Worm (Caenorhabditis elegans): ENCODE data around the gene sel-9.

The sel-9 gene

DNA sequence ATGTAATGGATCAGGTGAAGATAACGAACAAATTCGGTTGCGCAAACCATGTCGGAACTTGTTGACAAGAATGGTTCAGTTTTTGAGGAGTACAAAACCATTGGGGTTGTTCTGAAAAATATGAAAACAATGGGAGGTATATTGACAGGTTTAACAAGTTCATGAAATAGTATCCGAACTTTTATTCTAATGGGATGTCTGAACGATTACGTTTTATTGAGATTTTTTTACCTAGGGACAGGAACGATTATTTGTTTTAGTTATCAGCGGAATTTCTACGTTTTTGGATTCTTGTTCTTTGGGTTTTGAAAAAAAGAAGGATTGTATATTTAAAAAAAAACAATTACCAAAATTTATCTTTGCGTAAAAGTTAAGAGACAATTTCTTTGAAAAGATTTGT, 21.6 kb downstream of the sel-9 start, which contains the start of gene str-135:
str-135 (minus strand) TSS at position 101 of the 400 bp plus-strand sequence.
- TF ChIP-seq T23F11.4 (GFP tag; optimal IDR thresholded peaks at IDR 0.05) (no peak), ceh-30 (tag; optimal IDR thresholded peaks at IDR 0.05) (no peak), fkh-6 (tag; optimal IDR thresholded peaks at IDR 0.05) (no peak), eyg-1 (tag; optimal IDR thresholded peaks at IDR 0.05) (no peak), fax-1 (tag; optimal IDR thresholded peaks at IDR 0.05) (no peak), lim-6 (tag; optimal IDR thresholded peaks at IDR 0.05) (no peak), mec-3 (tag; optimal IDR thresholded peaks at IDR 0.05; ENCODE audit: borderline replicate concordance) (no peak), Y22D7AL.16 (tag; optimal IDR thresholded peaks at IDR 0.05) (no peak), ets-4 (tag; optimal IDR thresholded peaks at IDR 0.05) (no peak), pat-9 (tag; optimal IDR thresholded peaks at IDR 0.05) (no peak), pax-1 (tag; optimal IDR thresholded peaks at IDR 0.05) (no peak), ceh-2 (tag; optimal IDR thresholded peaks at IDR 0.05) (no peak)

DNA sequence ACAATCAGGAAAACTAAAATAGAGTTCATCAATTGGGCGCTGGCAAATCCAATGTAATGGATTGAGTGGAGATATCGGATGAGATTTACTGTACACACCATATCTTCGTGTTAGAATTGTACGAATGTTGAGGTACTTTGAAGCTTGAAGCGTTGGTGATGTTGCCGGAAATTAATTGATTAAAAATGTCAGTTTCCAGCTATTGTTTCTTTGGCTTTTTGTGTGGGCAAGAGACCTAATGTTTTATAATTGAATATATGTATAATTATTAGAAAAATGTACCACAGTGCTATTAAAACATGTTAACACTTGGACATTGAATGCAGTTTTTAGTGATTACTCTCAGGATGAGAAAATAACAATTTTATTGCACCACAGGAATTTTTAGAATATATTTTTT, 23.6 kb downstream of the sel-9 start, which contains the start of gene str-136:
str-136 (minus strand) TSS at position 101 of the 400 bp plus-strand sequence.
- TF ChIP-seq npax-4 (tag; optimal IDR thresholded peaks at IDR 0.05): no peak
- TF ChIP-seq lin-11 (tag; optimal IDR thresholded peaks at IDR 0.05): no peak
- TF ChIP-seq syd-9 (tag; optimal IDR thresholded peaks at IDR 0.05): no peak
- TF ChIP-seq hlh-30 (tag; optimal IDR thresholded peaks at IDR 0.05; ENCODE audit: insufficient read depth): no peak
- no peak for TF ChIP-seq hlh-15 (tag; optimal IDR thresholded peaks at IDR 0.05)
- no peak for TF ChIP-seq che-1 (tag; optimal IDR thresholded peaks at IDR 0.05)
- no peak for TF ChIP-seq elt-4 (tag; optimal IDR thresholded peaks at IDR 0.05)
- TF ChIP-seq ceh-2 (tag; optimal IDR thresholded peaks at IDR 0.05): no peak
- no peak for TF ChIP-seq K09A11.1 (tag; optimal IDR thresholded peaks at IDR 0.05; ENCODE audit: insufficient read depth)
- no peak for TF ChIP-seq ceh-31 (tag; optimal IDR thresholded peaks at IDR 0.05)
- TF ChIP-seq unc-42 (tag; optimal IDR thresholded peaks at IDR 0.05): no peak
- TF ChIP-seq elt-2 (tag; optimal IDR thresholded peaks at IDR 0.05): no peak
- no peak for TF ChIP-seq hlh-6 (tag; optimal IDR thresholded peaks at IDR 0.05)
- TF ChIP-seq ceh-9 (tag; optimal IDR thresholded peaks at IDR 0.05): no peak
- TF ChIP-seq ceh-6 (GFP tag; optimal IDR thresholded peaks at IDR 0.05): no peak
- no peak for TF ChIP-seq ceh-45 (GFP tag; IDR thresholded peaks at IDR 0.05)
- no peak for TF ChIP-seq ceh-14 (tag; optimal IDR thresholded peaks at IDR 0.05)
- TF ChIP-seq Y22D7AL.16 (tag; optimal IDR thresholded peaks at IDR 0.05): no peak

DNA sequence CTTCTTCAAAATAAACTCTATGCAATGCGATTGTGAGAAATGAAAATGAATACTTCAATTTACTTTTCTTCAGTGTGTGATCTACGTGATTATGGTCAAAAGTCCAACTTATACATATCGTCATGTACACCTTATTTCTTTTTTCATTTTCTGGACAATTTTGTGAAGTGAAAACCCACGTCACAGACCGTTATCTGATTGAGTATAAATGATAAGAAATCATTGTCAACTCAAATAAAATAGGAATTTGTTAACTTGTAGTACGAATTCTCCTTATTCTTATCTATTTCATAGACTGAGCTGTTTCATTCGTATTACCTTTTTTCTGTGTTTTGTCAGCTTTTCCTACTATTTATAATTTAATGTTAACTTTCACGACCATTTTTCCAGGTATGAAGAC, 30.4 kb downstream of the sel-9 start, which contains the start of gene asp-5:
asp-5 (plus strand) TSS at position 391 of the 400 bp plus-strand sequence.
- TF ChIP-seq fkh-10 (GFP tag; optimal IDR thresholded peaks at IDR 0.05) (no peak), hlh-15 (tag; optimal IDR thresholded peaks at IDR 0.05) (no peak), elt-2 (tag; optimal IDR thresholded peaks at IDR 0.05) (peak; percentile 34), ceh-19 (GFP tag; optimal IDR thresholded peaks at IDR 0.05) (no peak)

DNA sequence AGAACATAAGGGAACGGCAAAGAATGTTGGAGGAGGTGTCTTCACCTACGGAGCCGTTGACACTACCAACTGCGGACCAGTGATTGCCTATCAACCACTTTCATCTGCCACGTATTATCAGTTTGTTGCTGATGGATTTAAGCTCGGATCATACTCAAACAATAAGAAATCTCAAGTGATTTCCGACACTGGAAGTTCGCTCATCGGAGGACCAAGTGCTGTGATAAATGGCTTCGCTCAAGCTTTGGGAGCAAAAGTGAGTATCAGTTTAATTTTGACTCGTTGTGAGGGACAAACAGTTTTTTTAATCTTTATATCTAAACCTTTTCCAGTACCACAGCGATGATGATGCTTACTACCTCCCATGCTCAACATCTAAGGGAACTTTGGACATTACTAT, 31.0 kb downstream of the sel-9 start:
- TF ChIP-seq hlh-6 (tag; optimal IDR thresholded peaks at IDR 0.05) (no peak), K09A11.1 (tag; optimal IDR thresholded peaks at IDR 0.05; ENCODE audit: insufficient read depth) (no peak), pha-2 (tag; optimal IDR thresholded peaks at IDR 0.05) (no peak), syd-9 (tag; optimal IDR thresholded peaks at IDR 0.05) (no peak), sdc-2 (tag; optimal IDR thresholded peaks at IDR 0.05) (no peak), K02D7.2 (tag; optimal IDR thresholded peaks at IDR 0.05) (no peak), tbx-7 (tag; optimal IDR thresholded peaks at IDR 0.05) (no peak), ceh-6 (GFP tag; optimal IDR thresholded peaks at IDR 0.05) (no peak), sox-2 (GFP tag; IDR thresholded peaks at IDR 0.05) (no peak), pqm-1 (tag; optimal IDR thresholded peaks at IDR 0.05) (no peak), ceh-30 (tag; optimal IDR thresholded peaks at IDR 0.05) (no peak), hlh-15 (tag; optimal IDR thresholded peaks at IDR 0.05) (no peak)

Data from whole organism, late embryonic.